Fruit fly (Drosophila melanogaster) whole organism, embryonic: ENCODE results near the gene ss.

Experiments used
- CG10209 ChIP-seq: fragments of 200-800 bp; sonication (Bioruptor generic); optimal IDR thresholded peaks from 3 replicates; lab custom pipeline; 2017; ENCODE audit warnings: missing biosample characterization, mild to moderate bottlenecking, missing genetic modification characterization, missing genetic modification reagents
- CG10267 ChIP-seq: fragments of 200-800 bp; sonication (Bioruptor generic); optimal IDR thresholded peaks from 2 replicates; lab custom pipeline; 2018; ENCODE audit warnings: missing biosample characterization, mild to moderate bottlenecking, missing genetic modification characterization, moderate library complexity
- CG10321 ChIP-seq: fragments of 200-800 bp; sonication (Bioruptor generic); IDR thresholded peaks from 2 replicates; pipeline ENCODE4 v1.3.6; 2022; ENCODE audit warnings: missing biosample characterization, missing genetic modification characterization
- CG10959 ChIP-seq: fragments of 200-800 bp; sonication (Bioruptor generic); IDR thresholded peaks from 2 replicates; pipeline ENCODE4 v1.3.6; 2022; ENCODE audit warnings: missing biosample characterization, missing genetic modification characterization
- CG10979 ChIP-seq: fragments of 200-800 bp; sonication (Bioruptor generic); optimal IDR thresholded peaks from 2 replicates; lab custom pipeline; 2018; ENCODE audit warnings: missing biosample characterization, mild to moderate bottlenecking, missing genetic modification characterization, moderate library complexity
- CG11696 ChIP-seq: fragments of 200-800 bp; sonication (Bioruptor generic); IDR thresholded peaks from 2 replicates; pipeline ENCODE4 v1.3.6; 2022; ENCODE audit warnings: missing biosample characterization, missing genetic modification characterization
- CG11723 ChIP-seq: fragments of 200-800 bp; sonication (Bioruptor generic); optimal IDR thresholded peaks from 2 replicates; lab custom pipeline; 2017; ENCODE audit warnings: missing biosample characterization, mild to moderate bottlenecking, missing genetic modification characterization
- CG12071 ChIP-seq: fragments of 200-800 bp; sonication (Bioruptor generic); optimal IDR thresholded peaks from 3 replicates; lab custom pipeline; 2018; ENCODE audit warnings: missing biosample characterization, mild to moderate bottlenecking, missing genetic modification characterization
- CG13624 ChIP-seq: fragments of 200-800 bp; sonication (Bioruptor generic); optimal IDR thresholded peaks from 2 replicates; lab custom pipeline; 2016; ENCODE audit warnings: missing biosample characterization, missing genetic modification characterization
- CG14441 ChIP-seq: fragments of 200-800 bp; sonication (Bioruptor generic); IDR thresholded peaks from 2 replicates; pipeline ENCODE4 v1.3.6; 2022; ENCODE audit warnings: missing biosample characterization, missing genetic modification characterization
- CG1603 ChIP-seq: fragments of 200-800 bp; sonication (Bioruptor generic); optimal IDR thresholded peaks from 2 replicates; lab custom pipeline; 2019; ENCODE audit warnings: missing biosample characterization, mild to moderate bottlenecking, missing genetic modification characterization, moderate library complexity
- CG17385 ChIP-seq: fragments of 200-800 bp; sonication (Bioruptor generic); optimal IDR thresholded peaks from 3 replicates; lab custom pipeline; 2018; ENCODE audit warnings: missing biosample characterization, mild to moderate bottlenecking, missing genetic modification characterization
- CG18476 ChIP-seq: fragments of 200-800 bp; sonication (Bioruptor generic); optimal IDR thresholded peaks from 2 replicates; lab custom pipeline; 2016; ENCODE audit warnings: missing biosample characterization, mild to moderate bottlenecking, missing genetic modification characterization
- CG30020 ChIP-seq: fragments of 200-800 bp; optimal IDR thresholded peaks from 2 replicates; lab custom pipeline; 2019; ENCODE audit warnings: missing biosample characterization, mild to moderate bottlenecking, missing genetic modification characterization, moderate library complexity
- CG30403 ChIP-seq: fragments of 200-800 bp; sonication (Bioruptor generic); optimal IDR thresholded peaks from 3 replicates; lab custom pipeline; 2016; ENCODE audit warnings: missing biosample characterization, missing genetic modification characterization
- CG32772 ChIP-seq: fragments of 200-800 bp; sonication (Bioruptor generic); IDR thresholded peaks from 2 replicates; pipeline ENCODE4 v1.3.6; 2022; ENCODE audit warnings: missing biosample characterization, missing genetic modification characterization
- CG3281 ChIP-seq: fragments of 200-800 bp; sonication (Bioruptor generic); optimal IDR thresholded peaks from 3 replicates; lab custom pipeline; 2017; ENCODE audit warnings: missing biosample characterization, mild to moderate bottlenecking, missing genetic modification characterization
- CG33213 ChIP-seq: fragments of 200-800 bp; sonication (Bioruptor generic); optimal IDR thresholded peaks from 3 replicates; lab custom pipeline; 2016; ENCODE audit warnings: missing biosample characterization, missing genetic modification characterization
- CG34376 ChIP-seq: fragments of 200-800 bp; sonication (Bioruptor generic); optimal IDR thresholded peaks from 2 replicates; lab custom pipeline; 2018; ENCODE audit warnings: missing biosample characterization, mild to moderate bottlenecking, missing genetic modification characterization
- CG5953 ChIP-seq: fragments of 200-800 bp; sonication (Bioruptor generic); IDR thresholded peaks from 2 replicates; pipeline ENCODE4 v1.3.6; 2022; ENCODE audit warnings: missing biosample characterization, missing genetic modification characterization
- CG8281 ChIP-seq: fragments of 200-800 bp; sonication (Bioruptor generic); optimal IDR thresholded peaks from 2 replicates; lab custom pipeline; 2018; ENCODE audit warnings: missing biosample characterization, mild to moderate bottlenecking, missing genetic modification characterization, moderate library complexity
- CTCF ChIP-seq: fragments of 200-800 bp; sonication (Bioruptor generic); optimal IDR thresholded peaks from 2 replicates; lab custom pipeline; 2017; ENCODE audit warnings: missing biosample characterization, mild to moderate bottlenecking, missing genetic modification characterization, moderate library complexity
- Deaf1 ChIP-seq: fragments of 200-800 bp; optimal IDR thresholded peaks from 3 replicates; lab custom pipeline; 2019; ENCODE audit warnings: missing biosample characterization, mild to moderate bottlenecking, missing genetic modification characterization, moderate library complexity
- Elba2 ChIP-seq: fragments of 200-800 bp; sonication (Bioruptor generic); optimal IDR thresholded peaks from 3 replicates; lab custom pipeline; 2016; ENCODE audit warnings: missing biosample characterization, missing genetic modification characterization
- Ets97D ChIP-seq: fragments of 200-800 bp; sonication (Bioruptor generic); optimal IDR thresholded peaks from 3 replicates; lab custom pipeline; 2016; ENCODE audit warnings: missing biosample characterization, missing genetic modification characterization
- Hr78 ChIP-seq, 2 experiments: fragments of 200-800 bp in 1 of 2; fragments of >200 bp in 1 of 2; sonication (Bioruptor generic) in 1 of 2; optimal IDR thresholded peaks; 2 replicates each; lab custom pipeline; 2017 to 2019; ENCODE audit warnings: missing biosample characterization in 2 of 2, missing genetic modification characterization in 2 of 2, mild to moderate bottlenecking in 1 of 2, moderate library complexity in 1 of 2
- Nf-YC ChIP-seq: fragments of 200-800 bp; optimal IDR thresholded peaks from 3 replicates; lab custom pipeline; 2019; ENCODE audit warnings: missing biosample characterization, mild to moderate bottlenecking, missing genetic modification characterization, moderate library complexity
- ac ChIP-seq: fragments of 200-800 bp; sonication (Bioruptor generic); optimal IDR thresholded peaks from 3 replicates; lab custom pipeline; 2017; ENCODE audit warnings: missing biosample characterization, mild to moderate bottlenecking, missing genetic modification characterization
- aop ChIP-seq: fragments of 200-800 bp; sonication (Bioruptor generic); IDR thresholded peaks from 2 replicates; pipeline ENCODE4 v1.3.6; 2022; ENCODE audit warnings: missing biosample characterization, missing genetic modification characterization
- bcd ChIP-seq: fragments of 200-800 bp; sonication (Bioruptor generic); optimal IDR thresholded peaks from 2 replicates; lab custom pipeline; 2017; ENCODE audit warnings: missing biosample characterization, mild to moderate bottlenecking, missing genetic modification characterization
- bigmax ChIP-seq: fragments of 200-800 bp; sonication (Bioruptor generic); optimal IDR thresholded peaks from 2 replicates; lab custom pipeline; 2018; ENCODE audit warnings: missing biosample characterization, mild to moderate bottlenecking, missing genetic modification characterization
- btn ChIP-seq: fragments of 200-800 bp; sonication (Bioruptor generic); optimal IDR thresholded peaks from 2 replicates; lab custom pipeline; 2016; ENCODE audit warnings: missing biosample characterization, missing genetic modification characterization
- cas ChIP-seq: fragments of 200-800 bp; sonication (Bioruptor generic); IDR thresholded peaks from 2 replicates; pipeline ENCODE4 v1.3.6; 2022; ENCODE audit warnings: missing biosample characterization, missing genetic modification characterization
- ci ChIP-seq: fragments of 200-800 bp; sonication (Bioruptor generic); IDR thresholded peaks from 3 replicates; pipeline ENCODE4 v1.3.6; 2022; ENCODE audit warnings: missing biosample characterization, missing genetic modification characterization
- fd3F ChIP-seq: fragments of 200-800 bp; sonication (Bioruptor generic); optimal IDR thresholded peaks from 2 replicates; lab custom pipeline; 2018; ENCODE audit warnings: missing biosample characterization, mild to moderate bottlenecking, missing genetic modification characterization, moderate library complexity
- gcm2 ChIP-seq: fragments of 200-800 bp; sonication (Bioruptor generic); optimal IDR thresholded peaks from 2 replicates; lab custom pipeline; 2016; ENCODE audit warnings: missing biosample characterization, missing genetic modification characterization
- hth ChIP-seq: fragments of >200 bp; optimal IDR thresholded peaks from 2 replicates; lab custom pipeline; 2017; ENCODE audit warnings: inconsistent platforms
- ind ChIP-seq: fragments of 200-800 bp; sonication (Bioruptor generic); optimal IDR thresholded peaks from 3 replicates; lab custom pipeline; 2016; ENCODE audit warnings: missing biosample characterization, missing genetic modification characterization
- klu ChIP-seq: fragments of 200-800 bp; sonication (Bioruptor generic); IDR thresholded peaks from 2 replicates; pipeline ENCODE4 v1.3.6; 2022; ENCODE audit warnings: missing biosample characterization, missing genetic modification characterization
- kni ChIP-seq: fragments of 200-800 bp; sonication (Bioruptor generic); optimal IDR thresholded peaks from 3 replicates; lab custom pipeline; 2017; ENCODE audit warnings: mild to moderate bottlenecking, missing biosample characterization, missing genetic modification reagents, missing genetic modification characterization
- lbe ChIP-seq: fragments of 200-800 bp; sonication (Bioruptor generic); optimal IDR thresholded peaks from 2 replicates; lab custom pipeline; 2016; ENCODE audit warnings: missing biosample characterization, mild to moderate bottlenecking, missing genetic modification characterization
- lilli ChIP-seq: fragments of 200-800 bp; sonication (Bioruptor generic); optimal IDR thresholded peaks from 3 replicates; lab custom pipeline; 2016; ENCODE audit warnings: missing biosample characterization, missing genetic modification characterization
- lmd ChIP-seq: fragments of 200-800 bp; sonication (Bioruptor generic); IDR thresholded peaks from 2 replicates; pipeline ENCODE4 v1.3.6; 2022; ENCODE audit warnings: missing biosample characterization, missing genetic modification characterization
- repo ChIP-seq: fragments of 200-800 bp; sonication (Bioruptor generic); optimal IDR thresholded peaks from 2 replicates; lab custom pipeline; 2016; ENCODE audit warnings: missing biosample characterization, missing genetic modification characterization
- run ChIP-seq: fragments of 200-800 bp; sonication (Bioruptor generic); optimal IDR thresholded peaks from 3 replicates; lab custom pipeline; 2018; ENCODE audit warnings: missing biosample characterization, mild to moderate bottlenecking, missing genetic modification characterization
- salm ChIP-seq: fragments of 200-800 bp; sonication (Bioruptor generic); optimal IDR thresholded peaks from 2 replicates; lab custom pipeline; 2018; ENCODE audit warnings: missing biosample characterization, mild to moderate bottlenecking, missing genetic modification characterization
- scrt ChIP-seq: fragments of 200-800 bp; sonication (Bioruptor generic); optimal IDR thresholded peaks from 2 replicates; lab custom pipeline; 2018; ENCODE audit warnings: missing biosample characterization, mild to moderate bottlenecking, missing genetic modification characterization, moderate library complexity
- sd ChIP-seq: fragments of 200-800 bp; sonication (Bioruptor generic); optimal IDR thresholded peaks from 3 replicates; lab custom pipeline; 2018; ENCODE audit warnings: missing biosample characterization, mild to moderate bottlenecking, missing genetic modification characterization, moderate library complexity
- slbo ChIP-seq: fragments of 200-800 bp; sonication (Bioruptor generic); IDR thresholded peaks from 2 replicates; pipeline ENCODE4 v1.3.6; 2022; ENCODE audit warnings: missing biosample characterization, missing genetic modification characterization
- twi ChIP-seq: fragments of 200-800 bp; optimal IDR thresholded peaks from 2 replicates; lab custom pipeline; 2019; ENCODE audit warnings: missing biosample characterization, mild to moderate bottlenecking, missing genetic modification characterization, moderate library complexity
- tx ChIP-seq: fragments of 200-800 bp; sonication (Bioruptor generic); optimal IDR thresholded peaks from 2 replicates; lab custom pipeline; 2016; ENCODE audit warnings: missing biosample characterization, missing genetic modification characterization

ss gene

DNA sequence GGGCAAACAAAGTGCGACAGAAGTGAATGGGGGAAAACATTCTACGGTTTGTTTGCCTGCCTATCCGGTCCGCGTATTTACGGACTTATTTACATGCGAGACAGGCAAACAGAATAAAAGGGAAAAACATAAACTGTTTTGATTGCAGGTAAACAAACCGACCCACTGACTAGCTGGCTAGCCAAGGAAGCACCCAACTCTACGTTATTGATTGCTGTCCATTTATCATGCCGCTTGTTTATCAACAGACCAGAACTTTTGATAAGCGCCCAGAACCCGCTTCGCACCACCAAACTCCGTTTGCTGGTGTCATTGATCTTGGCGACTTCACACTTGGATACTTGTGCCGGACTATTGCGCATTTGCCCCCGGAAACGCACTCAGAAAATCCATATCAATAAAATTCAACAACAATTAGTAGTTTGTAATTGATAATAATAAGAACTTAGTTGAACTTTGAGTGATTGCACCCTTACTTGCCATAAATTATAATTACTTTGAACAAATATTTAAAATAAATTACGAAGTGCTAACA, 71.6 kb downstream of the ss start (continued):
- TF ChIP-seq Hr78 (GFP tag; optimal IDR thresholded peaks at IDR 0.05; lab: Kevin White, UChicago) (peak in 1 of 2 experiments; percentile 32), CG17385 (GFP tag; lab: Kevin White, UChicago) (peak; percentile 44), aop (GFP tag; lab: Robert Waterston, UW) (no peak), salm (tag; lab: Kevin White, UChicago) (peak; percentile 59), ac (peak; percentile 60), klu (GFP tag; lab: Robert Waterston, UW) (0 out of 2 replicates have a peak, but pooled peaks have one; percentile 24), slbo (0 out of 2 replicates have a peak, but pooled peaks have one; percentile 18), twi (tag; lab: Kevin White, UChicago) (peak; percentile 35), CG1603 (peak; percentile 80), CG10209 (GFP tag; lab: Kevin White, UChicago) (peak; percentile 85), repo (GFP tag; lab: Kevin White, UChicago) (no peak), CG33213 (GFP tag; lab: Kevin White, UChicago) (peak; percentile 73), kni (GFP tag; lab: Kevin White, UChicago) (peak; percentile 82)
- TF ChIP-seq, all 482 proteins: peak for 284

DNA sequence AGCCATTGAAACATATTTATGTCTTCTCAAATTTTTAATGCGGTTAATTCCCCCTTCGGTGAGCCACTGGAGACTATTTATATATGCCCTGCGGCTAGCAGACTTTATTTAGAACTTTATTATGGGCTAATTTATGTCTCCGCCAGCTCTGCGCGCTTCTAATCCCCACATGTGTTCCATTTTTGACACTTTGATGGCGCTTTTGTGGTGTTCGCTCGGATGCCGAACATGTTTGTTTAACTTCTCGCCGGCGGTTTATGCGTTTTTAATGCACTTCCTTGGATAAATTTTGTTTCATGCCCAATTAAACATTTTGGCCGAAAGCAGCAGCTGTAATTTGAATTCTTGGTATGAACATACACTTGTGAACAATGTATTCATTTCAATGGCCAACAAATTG, 73.7 kb downstream of the ss start:
- TF ChIP-seq CG8281 (tag; lab: Kevin White, UChicago) (no peak), CG34376 (GFP tag; lab: Kevin White, UChicago) (no peak), CTCF (GFP tag; lab: Kevin White, UChicago) (peak; percentile 64), CG5953 (no peak), CG10321 (GFP tag; lab: Robert Waterston, UW) (no peak), lmd (GFP tag; lab: Robert Waterston, UW) (no peak), scrt (GFP tag; lab: Kevin White, UChicago) (no peak), CG32772 (GFP tag; lab: Robert Waterston, UW) (no peak), btn (GFP tag; lab: Kevin White, UChicago) (no peak), hth (lab: Kevin White, UChicago) (no peak), bcd (GFP tag; lab: Kevin White, UChicago) (no peak), fd3F (no peak), CG13624 (no peak), CG30403 (GFP tag; lab: Kevin White, UChicago) (no peak), ind (GFP tag; lab: Kevin White, UChicago) (no peak), lbe (GFP tag; lab: Kevin White, UChicago) (no peak), CG10267 (tag; lab: Kevin White, UChicago) (no peak), CG30020 (tag; lab: Kevin White, UChicago) (no peak), lilli (no peak), Elba2 (no peak), gcm2 (GFP tag; lab: Kevin White, UChicago) (no peak), CG11696 (GFP tag; lab: Robert Waterston, UW) (no peak), CG11723 (GFP tag; lab: Kevin White, UChicago) (no peak), Deaf1 (tag; lab: Kevin White, UChicago) (no peak), sd (peak; percentile 50), ci (GFP tag; lab: Robert Waterston, UW) (0 out of 3 replicates have a peak, but pooled peaks have one; percentile 16), Ets97D (no peak), cas (no peak), bigmax (GFP tag; lab: Kevin White, UChicago) (no peak), tx (GFP tag; lab: Kevin White, UChicago) (no peak), Nf-YC (tag; lab: Kevin White, UChicago) (no peak), twi (tag; lab: Kevin White, UChicago) (peak; percentile 71), CG10979 (peak; percentile 13), CG10959 (GFP tag; lab: Robert Waterston, UW) (no peak), run (tag; lab: Kevin White, UChicago) (peak; percentile 50), CG18476 (no peak), CG12071 (GFP tag; lab: Kevin White, UChicago) (no peak), CG3281 (no peak), CG14441 (GFP tag; lab: Robert Waterston, UW) (no peak)
